Fruit fly (Drosophila melanogaster): Measurements from ENCODE around the gene CG17776.

dm6 chrX:2146574-2146973, 38.0 kb upstream of the CG17776 start:
- TF ChIP-seq psq (optimal IDR thresholded peaks at IDR 0.05) (no peak), h (optimal IDR thresholded peaks at IDR 0.05) (no peak), Myc (optimal IDR thresholded peaks at IDR 0.05) (no peak), Sin3A (optimal IDR thresholded peaks at IDR 0.05) (no peak)

All from Kc167 (cell line).